Worm (Caenorhabditis elegans): ENCODE measurements around the gene T03F7.6.

ce11 chrV:11254980-11255379 is 39.5 kb upstream of the T03F7.6 start, which contains the start of gene srsx-31:
- TF ChIP-seq nhr-12 (tag; optimal IDR thresholded peaks at IDR 0.05) = no peak
- no peak for TF ChIP-seq nhr-11 (tag; optimal IDR thresholded peaks at IDR 0.05)
- no peak for TF ChIP-seq fos-1 (tag; optimal IDR thresholded peaks at IDR 0.05)
- no peak for TF ChIP-seq nhr-67 (tag; optimal IDR thresholded peaks at IDR 0.05)
